Fruit fly (Drosophila melanogaster): ENCODE measurements around the gene CG46244.
A peak's percentile ranks its signal among the peaks of the same experiment; 100 is the strongest.

The CG46244 gene

dm6 chr2L:19577187-19577765 lies 29.1 kb upstream of the CG46244 start, which contains the start of the genes spi and msb1l:
spi (minus strand) TSS chr2L:19577315.
msb1l (plus strand) TSS chr2L:19577701.
- TF ChIP-seq CG17801 (GFP tag; optimal IDR thresholded peaks at IDR 0.05; ENCODE audit: partially characterized antibody): peak; percentile 17

dm6 chr2L:19579995-19580578 lies 26.3 kb upstream of the CG46244 start, which contains the start of gene Pmvk:
Pmvk (minus strand) TSS chr2L:19580351.
- no peak for TF ChIP-seq CG17801 (GFP tag; optimal IDR thresholded peaks at IDR 0.05; ENCODE audit: partially characterized antibody)

- peak; percentile 36 for TF ChIP-seq CG17801 (GFP tag; optimal IDR thresholded peaks at IDR 0.05; ENCODE audit: partially characterized antibody)
These were observed 24.2 kb upstream of the CG46244 start, which contains the start of gene Hakai for dm6 chr2L:19582185-19582584. Hakai (minus strand) TSS chr2L:19582474.

dm6 chr2L:19583926-19584392 lies 22.4 kb upstream of the CG46244 start, which contains the start of the genes PCNA2 and CG10366:
PCNA2 (minus strand) TSS chr2L:19583990.
CG10366 (plus strand) TSS chr2L:19584235.
- peak; percentile 48 for TF ChIP-seq CG17801 (GFP tag; optimal IDR thresholded peaks at IDR 0.05; ENCODE audit: partially characterized antibody)

- TF ChIP-seq CG17801 (GFP tag; optimal IDR thresholded peaks at IDR 0.05; ENCODE audit: partially characterized antibody): peak; percentile 34
These were observed 19.7 kb upstream of the CG46244 start, which contains the start of gene Lar for dm6 chr2L:19586436-19587333. Lar (plus strand) TSS chr2L:19586623.

dm6 chr2L:19587334-19587659 lies 19.1 kb upstream of the CG46244 start:
- no peak for TF ChIP-seq CG17801 (GFP tag; optimal IDR thresholded peaks at IDR 0.05; ENCODE audit: partially characterized antibody)

- no peak for TF ChIP-seq CG17801 (GFP tag; optimal IDR thresholded peaks at IDR 0.05; ENCODE audit: partially characterized antibody)
These were observed 17.4 kb upstream of the CG46244 start for dm6 chr2L:19588924-19589323.

dm6 chr2L:19590629-19591028 lies 15.7 kb upstream of the CG46244 start:
- no peak for TF ChIP-seq CG17801 (GFP tag; optimal IDR thresholded peaks at IDR 0.05; ENCODE audit: partially characterized antibody)

- TF ChIP-seq CG17801 (GFP tag; optimal IDR thresholded peaks at IDR 0.05; ENCODE audit: partially characterized antibody): no peak
These were observed 12.3 kb upstream of the CG46244 start for dm6 chr2L:19594102-19594501.

- TF ChIP-seq CG17801 (GFP tag; optimal IDR thresholded peaks at IDR 0.05; ENCODE audit: partially characterized antibody): no peak
These were observed 926 bp upstream of the CG46244 start for dm6 chr2L:19605365-19605921.

- TF ChIP-seq CG17801 (GFP tag; optimal IDR thresholded peaks at IDR 0.05; ENCODE audit: partially characterized antibody): no peak
These were observed 21.6 kb downstream of the CG46244 start for dm6 chr2L:19628002-19628401.

dm6 chr2L:19634008-19634407 lies 27.6 kb downstream of the CG46244 start:
- TF ChIP-seq CG17801 (GFP tag; optimal IDR thresholded peaks at IDR 0.05; ENCODE audit: partially characterized antibody): no peak

- TF ChIP-seq CG17801 (GFP tag; optimal IDR thresholded peaks at IDR 0.05; ENCODE audit: partially characterized antibody): no peak
These were observed 72.0 kb downstream of the CG46244 start for dm6 chr2L:19678347-19678746.

- no peak for TF ChIP-seq CG17801 (GFP tag; optimal IDR thresholded peaks at IDR 0.05; ENCODE audit: partially characterized antibody)
These were observed 76.2 kb downstream of the CG46244 start for dm6 chr2L:19682533-19682932.

- TF ChIP-seq CG17801 (GFP tag; optimal IDR thresholded peaks at IDR 0.05; ENCODE audit: partially characterized antibody): no peak
These were observed 94.5 kb downstream of the CG46244 start, which contains the start of gene scw for dm6 chr2L:19700868-19701267. scw (minus strand) TSS chr2L:19700968.
